Fruit fly (Drosophila melanogaster): ENCODE data around the gene ScsbetaA.

DNA sequence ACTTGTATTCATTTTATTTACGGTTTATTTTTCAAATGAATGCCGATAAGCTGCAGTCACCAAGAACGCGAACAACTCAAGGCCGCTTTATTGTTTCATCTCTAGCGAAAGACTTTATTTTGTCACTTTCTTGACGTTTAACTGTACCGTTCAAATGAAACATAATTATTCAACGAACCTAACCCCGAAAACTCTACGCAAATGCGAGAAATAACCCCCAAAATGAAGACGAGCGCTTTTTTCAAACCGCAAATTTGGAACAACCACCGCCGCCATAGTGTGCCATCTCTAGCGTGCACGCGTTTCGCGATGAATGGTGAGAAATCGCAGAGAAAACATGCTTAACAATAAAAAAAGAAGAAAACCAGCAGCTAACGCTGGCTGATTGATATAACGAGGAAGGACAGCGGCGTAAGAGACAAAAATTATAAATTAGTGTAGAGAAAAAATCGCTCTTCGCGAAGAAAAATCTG, 46.1 kb downstream of the ScsbetaA start, which contains the start of gene CG11970:
- peak; percentile 48 for TF ChIP-seq inv (GFP tag; IDR thresholded peaks at IDR 0.05; ENCODE audit: partially characterized antibody)
- TF ChIP-seq Oaz (GFP tag; IDR thresholded peaks at IDR 0.05): no peak
- TF ChIP-seq zen (tag; optimal IDR thresholded peaks at IDR 0.05): no peak
- TF ChIP-seq az2 (GFP tag; optimal IDR thresholded peaks at IDR 0.05): no peak
- TF ChIP-seq CG10565 (GFP tag; optimal IDR thresholded peaks at IDR 0.05): no peak
- peak; percentile 26; the same call in 1 of the 2 replicates for TF ChIP-seq CG10366 (GFP tag; IDR thresholded peaks at IDR 0.05)
- peak; percentile 13 for TF ChIP-seq trem (tag; optimal IDR thresholded peaks at IDR 0.05)
- peak; percentile 16; the same call in 1 of the 2 replicates for TF ChIP-seq Ada2b (GFP tag; IDR thresholded peaks at IDR 0.05)
- no peak for TF ChIP-seq CG14965 (GFP tag; optimal IDR thresholded peaks at IDR 0.05; ENCODE audit: borderline replicate concordance)
- TF ChIP-seq CG16779 (GFP tag; IDR thresholded peaks at IDR 0.05): no peak
- peak; percentile 74 for TF ChIP-seq knrl (GFP tag; IDR thresholded peaks at IDR 0.05; ENCODE audit: partially characterized antibody)
